Worm (Caenorhabditis elegans) whole organism, L1 larva: ENCODE results near the gene F09G2.1.

Experiments used
- C16A3.4 ChIP-seq: fragments of 150-350 bp; optimal IDR thresholded peaks from 2 replicates; lab custom pipeline; 2014; ENCODE audit warnings: missing biosample characterization, missing genetic modification characterization
- fkh-10 ChIP-seq: sonication (generic microtip); optimal IDR thresholded peaks from 2 replicates; lab custom pipeline; 2017; ENCODE audit warnings: missing biosample characterization, missing genetic modification reagents, missing genetic modification characterization
- jun-1 ChIP-seq: fragments of 150-350 bp; optimal IDR thresholded peaks from 2 replicates; lab custom pipeline; 2014; ENCODE audit warnings: missing biosample characterization, missing genetic modification reagents, missing genetic modification characterization
- lin-14 ChIP-seq: fragments of 200-800 bp; sonication (Bioruptor generic); optimal IDR thresholded peaks from 2 replicates; lab custom pipeline; 2018; ENCODE audit warnings: mild to moderate bottlenecking, missing genetic modification characterization, moderate library complexity, missing compliant biosample characterization
- lin-15B ChIP-seq: fragments of 150-350 bp; sonication (generic microtip); optimal IDR thresholded peaks from 3 replicates; lab custom pipeline; 2014; ENCODE audit warnings: missing biosample characterization, missing genetic modification characterization
- lin-35 ChIP-seq, 2 experiments: fragments of 150-350 bp; optimal IDR thresholded peaks; 2 replicates each; lab custom pipeline; 2014; ENCODE audit warnings: missing biosample characterization in 2 of 2, missing genetic modification characterization in 2 of 2, missing genetic modification reagents in 2 of 2
- lsy-2 ChIP-seq, 2 experiments: fragments of 150-350 bp; optimal IDR thresholded peaks; 2 replicates each; lab custom pipeline; 2014; ENCODE audit warnings: missing biosample characterization in 2 of 2, missing genetic modification characterization in 2 of 2
- snpc-4 ChIP-seq: fragments of 150-350 bp; optimal IDR thresholded peaks from 2 replicates; lab custom pipeline; 2014; ENCODE audit warnings: missing biosample characterization, missing genetic modification characterization
- swsn-7 ChIP-seq: sonication (generic microtip); optimal IDR thresholded peaks from 2 replicates; lab custom pipeline; 2016; ENCODE audit warnings: missing genetic modification characterization, missing compliant biosample characterization
- tlp-1 ChIP-seq: fragments of 150-350 bp; optimal IDR thresholded peaks from 2 replicates; lab custom pipeline; 2014; ENCODE audit warnings: missing biosample characterization, missing genetic modification characterization
- ztf-11 ChIP-seq, 2 experiments: sonication (generic microtip); optimal IDR thresholded peaks; 2 replicates each; lab custom pipeline; 2016 to 2017; ENCODE audit warnings: missing genetic modification characterization in 2 of 2, missing biosample characterization in 1 of 2, missing compliant biosample characterization in 1 of 2

DNA sequence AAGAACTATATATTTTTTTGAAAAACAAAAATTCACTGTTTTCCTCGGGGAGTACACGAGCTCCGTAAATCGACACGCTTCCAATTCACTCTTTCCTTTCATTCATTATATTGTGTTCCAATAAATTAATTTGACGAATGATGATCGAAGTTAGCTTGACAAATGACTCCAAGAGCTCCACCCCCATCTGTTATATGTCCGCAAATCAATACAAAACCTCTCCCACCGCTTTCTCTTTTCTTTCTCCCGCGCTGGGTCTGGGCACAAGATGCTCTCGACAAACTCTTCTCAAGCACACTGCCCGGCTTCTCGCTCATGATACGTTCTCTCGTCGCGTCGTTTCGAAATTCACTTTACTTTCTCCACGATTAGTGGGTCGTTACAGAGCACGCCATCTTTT, 23.9 kb downstream of the F09G2.1 start, which contains the start of gene C13F10.1:
- TF ChIP-seq ztf-11 (tag; optimal IDR thresholded peaks at IDR 0.05; lab: Kevin White, UChicago) (no peak), tlp-1 (tag; lab: Kevin White, UChicago) (no peak), swsn-7 (tag; lab: Kevin White, UChicago) (no peak), fkh-10 (GFP tag; lab: Kevin White, UChicago) (no peak), snpc-4 (tag; lab: Kevin White, UChicago) (no peak), jun-1 (no peak), lin-35 (GFP tag; optimal IDR thresholded peaks at IDR 0.05; lab: Kevin White, UChicago) (no peak), lin-14 (GFP tag; lab: Kevin White, UChicago) (peak; percentile 40), C16A3.4 (tag; lab: Kevin White, UChicago) (no peak), lsy-2 (tag; optimal IDR thresholded peaks at IDR 0.05; lab: Kevin White, UChicago) (no peak), lin-15B (tag; lab: Kevin White, UChicago) (no peak)
